Fruit fly (Drosophila melanogaster): ENCODE results near the gene CG15760.

- no peak for TF ChIP-seq CTCF (optimal IDR thresholded peaks at IDR 0.05)
- TF ChIP-seq CG8478 (optimal IDR thresholded peaks at IDR 0.05), result no peak
Measured at dm6 chrX:13699666-13700065, 30.2 kb downstream of the CG15760 start.

All from S2 (cell line).